Worm (Caenorhabditis elegans) whole organism, early embryonic: ENCODE measurements around the gene ugt-2.

Source experiments
- B0310.2 ChIP-seq: sonication (generic microtip); optimal IDR thresholded peaks from 2 replicates; lab custom pipeline; 2016; ENCODE audit warnings: mild to moderate bottlenecking, missing genetic modification characterization, missing compliant biosample characterization
- F13C5.2 ChIP-seq: sonication (generic microtip); optimal IDR thresholded peaks from 2 replicates; lab custom pipeline; 2017; ENCODE audit warnings: mild to moderate bottlenecking, missing genetic modification characterization, inconsistent platforms, missing compliant biosample characterization
- ama-1 ChIP-seq: fragments of 150-350 bp; optimal IDR thresholded peaks from 2 replicates; lab custom pipeline; 2014
- ceh-36 ChIP-seq: sonication (generic microtip); optimal IDR thresholded peaks from 2 replicates; lab custom pipeline; 2016; ENCODE audit warnings: missing genetic modification characterization, inconsistent platforms, missing compliant biosample characterization
- ets-7 ChIP-seq: sonication (generic microtip); optimal IDR thresholded peaks from 2 replicates; lab custom pipeline; 2016; ENCODE audit warnings: missing genotype, missing genetic modification characterization, missing compliant biosample characterization
- flt-1 ChIP-seq: fragments of 200-800 bp; sonication (Bioruptor generic); IDR thresholded peaks from 2 replicates; pipeline ENCODE4 v1.3.6; 2022; ENCODE audit warnings: missing genetic modification characterization, missing compliant biosample characterization
- hnd-1 ChIP-seq: sonication (generic microtip); optimal IDR thresholded peaks from 2 replicates; lab custom pipeline; 2016; ENCODE audit warnings: missing genetic modification characterization, missing compliant biosample characterization
- tbx-11 ChIP-seq: fragments of 200-800 bp; sonication (Bioruptor generic); IDR thresholded peaks from 2 replicates; pipeline ENCODE4 v1.3.6; 2022; ENCODE audit warnings: missing genetic modification characterization, missing compliant biosample characterization

DNA sequence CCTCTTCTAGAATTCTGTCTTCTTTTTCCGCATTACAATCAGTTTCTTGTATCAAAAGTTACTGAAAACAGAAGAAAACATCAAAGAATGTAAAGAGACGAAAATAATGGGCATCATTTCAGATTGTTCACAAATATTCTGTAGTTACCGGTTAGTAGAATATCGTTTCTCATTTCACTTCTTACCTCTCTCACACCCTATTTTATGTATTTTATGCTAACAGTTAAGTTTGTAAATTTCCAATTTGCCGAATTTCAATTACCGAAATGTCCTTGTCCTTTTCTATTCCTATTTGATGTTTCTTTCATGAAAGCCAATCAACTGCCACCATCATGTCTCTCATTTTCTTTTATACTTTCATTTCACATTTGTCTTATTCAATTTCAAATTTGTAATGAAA, 24.9 kb downstream of the ugt-2 start:
- no peak for TF ChIP-seq B0310.2 (tag; lab: Kevin White, UChicago)
- no peak for TF ChIP-seq ets-7 (tag; lab: Kevin White, UChicago)
- no peak for TF ChIP-seq ama-1
- TF ChIP-seq ceh-36, result no peak
- TF ChIP-seq tbx-11 (GFP tag; lab: Robert Waterston, UW), result no peak
- TF ChIP-seq F13C5.2, result no peak
- TF ChIP-seq flt-1 (GFP tag; lab: Robert Waterston, UW), result no peak
- TF ChIP-seq hnd-1 (tag; lab: Kevin White, UChicago), result no peak
